Fruit fly (Drosophila melanogaster): ENCODE measurements around the gene CG34129.

CG34129 gene

DNA sequence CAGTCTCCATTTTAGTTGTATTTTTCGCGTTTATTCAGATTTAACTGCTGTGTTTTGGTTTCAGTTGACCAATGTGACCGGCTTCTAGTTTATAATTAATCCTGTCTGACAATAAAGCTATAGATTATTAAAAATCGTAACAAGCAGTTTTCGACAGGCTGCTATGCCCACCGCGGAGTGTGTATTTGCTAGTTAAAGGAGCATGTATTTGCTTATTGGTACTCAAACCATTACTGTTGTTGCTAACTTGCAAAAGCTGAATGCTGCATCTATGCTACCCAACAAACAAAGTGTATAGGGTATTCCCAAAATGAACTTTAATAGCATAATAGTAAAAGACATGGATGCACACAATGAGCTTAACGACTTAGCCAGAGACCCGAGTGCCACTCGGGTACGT, 2.3 kb downstream of the CG34129 start, which contains the start of gene CG6073 (continued):
- TF ChIP-seq lab (GFP tag; optimal IDR thresholded peaks at IDR 0.05) = peak; percentile 40
- TF ChIP-seq H15 (GFP tag; IDR thresholded peaks at IDR 0.05) = peak; percentile 40; the same call in 1 of the 3 replicates
- TF ChIP-seq CG12299 (tag; optimal IDR thresholded peaks at IDR 0.05) = peak; percentile 25
- TF ChIP-seq dimm (GFP tag; IDR thresholded peaks at IDR 0.05) = no peak
- TF ChIP-seq CG3163 (GFP tag; optimal IDR thresholded peaks at IDR 0.05) = peak; percentile 46
- TF ChIP-seq sisA (GFP tag; IDR thresholded peaks at IDR 0.05) = peak; percentile 39; the same call in 1 of the 2 replicates
- no peak for TF ChIP-seq HLHmδ (GFP tag; optimal IDR thresholded peaks at IDR 0.05)
- no peak for TF ChIP-seq GATAe (GFP tag; conservative IDR thresholded peaks at IDR 0.05)
- TF ChIP-seq CG8359 (GFP tag; optimal IDR thresholded peaks at IDR 0.05; ENCODE audit: borderline replicate concordance) = no peak
- peak; percentile 69 for TF ChIP-seq CG13287 (GFP tag; IDR thresholded peaks at IDR 0.05; ENCODE audit: partially characterized antibody)
- TF ChIP-seq Awh (GFP tag; IDR thresholded peaks at IDR 0.05) = no peak
- TF ChIP-seq Dip3 (GFP tag; optimal IDR thresholded peaks at IDR 0.05) = peak; percentile 36
- TF ChIP-seq CG7556 (GFP tag; optimal IDR thresholded peaks at IDR 0.05) = no peak
- no peak for TF ChIP-seq cg (GFP tag; optimal IDR thresholded peaks at IDR 0.05)
- no peak for TF ChIP-seq NK7.1 (GFP tag; optimal IDR thresholded peaks at IDR 0.05)
- no peak for TF ChIP-seq prd (optimal IDR thresholded peaks at IDR 0.05)
- peak; percentile 46; the same call in 1 of the 3 replicates for TF ChIP-seq prd (GFP tag; IDR thresholded peaks at IDR 0.05)
- TF ChIP-seq Deaf1 (tag; optimal IDR thresholded peaks at IDR 0.05) = peak; percentile 43
- no peak for TF ChIP-seq scrt (GFP tag; optimal IDR thresholded peaks at IDR 0.05)
- peak; percentile 52 for TF ChIP-seq B-H2 (GFP tag; optimal IDR thresholded peaks at IDR 0.05)
- TF ChIP-seq CG31388 (GFP tag; optimal IDR thresholded peaks at IDR 0.05) = no peak
- peak; percentile 9 to 12 for TF ChIP-seq Hr51 (GFP tag; optimal IDR thresholded peaks at IDR 0.05)
- TF ChIP-seq gsb-n (tag; optimal IDR thresholded peaks at IDR 0.05) = peak; percentile 7
- TF ChIP-seq E2f1 (GFP tag; IDR thresholded peaks at IDR 0.05) = no peak
- peak; percentile 55 for TF ChIP-seq jumu (GFP tag; optimal IDR thresholded peaks at IDR 0.05)
- TF ChIP-seq CG6765 (GFP tag; optimal IDR thresholded peaks at IDR 0.05) = no peak
- peak; percentile 64 to 71 for TF ChIP-seq dpn (GFP tag; optimal IDR thresholded peaks at IDR 0.05)
- TF ChIP-seq repo (GFP tag; optimal IDR thresholded peaks at IDR 0.05) = peak; percentile 39
- peak; percentile 64 for TF ChIP-seq luna (GFP tag; optimal IDR thresholded peaks at IDR 0.05)
- TF ChIP-seq CG2678 (tag; optimal IDR thresholded peaks at IDR 0.05) = peak; percentile 43
- TF ChIP-seq chinmo (GFP tag; IDR thresholded peaks at IDR 0.05; ENCODE audit: partially characterized antibody) = peak; percentile 79; the same call in 1 of the 4 replicates
- peak; percentile 66 for TF ChIP-seq CG12659 (GFP tag; optimal IDR thresholded peaks at IDR 0.05)
- peak; percentile 82 for TF ChIP-seq CG12769 (tag; optimal IDR thresholded peaks at IDR 0.05)
- TF ChIP-seq CG6175 (GFP tag; IDR thresholded peaks at IDR 0.05) = 0 out of 3 replicates have a peak, but pooled peaks have one; percentile 11
- no peak for TF ChIP-seq CG3726 (GFP tag; IDR thresholded peaks at IDR 0.05)
- peak; percentile 24; the same call in 1 of the 2 replicates for TF ChIP-seq H2.0 (GFP tag; IDR thresholded peaks at IDR 0.05)
- peak; percentile 39 for TF ChIP-seq CG7987 (GFP tag; optimal IDR thresholded peaks at IDR 0.05)
- TF ChIP-seq eyg (GFP tag; optimal IDR thresholded peaks at IDR 0.05) = no peak
- peak; percentile 14 for TF ChIP-seq disco-r (GFP tag; optimal IDR thresholded peaks at IDR 0.05)
- TF ChIP-seq Dll (GFP tag; IDR thresholded peaks at IDR 0.05; ENCODE audit: partially characterized antibody) = no peak
- TF ChIP-seq Sry-δ (GFP tag; optimal IDR thresholded peaks at IDR 0.05) = peak; percentile 62
- peak; percentile 26 for TF ChIP-seq CG2116 (GFP tag; optimal IDR thresholded peaks at IDR 0.05)
- TF ChIP-seq caup (GFP tag; optimal IDR thresholded peaks at IDR 0.05; ENCODE audit: severe bottlenecking) = peak; percentile 18
- peak; percentile 89 for TF ChIP-seq row (GFP tag; IDR thresholded peaks at IDR 0.05)
- no peak for TF ChIP-seq HHEX (GFP tag; optimal IDR thresholded peaks at IDR 0.05)
- peak; percentile 57 for TF ChIP-seq ERR (GFP tag; optimal IDR thresholded peaks at IDR 0.05)
- TF ChIP-seq pnt (GFP tag; optimal IDR thresholded peaks at IDR 0.05) = peak; percentile 56
- peak; percentile 68 for TF ChIP-seq CG15601 (tag; optimal IDR thresholded peaks at IDR 0.05)
- TF ChIP-seq CG3995 (GFP tag; optimal IDR thresholded peaks at IDR 0.05) = peak; percentile 10
- TF ChIP-seq CG7372 (GFP tag; IDR thresholded peaks at IDR 0.05) = 0 out of 2 replicates have a peak, but pooled peaks have one; percentile 16

Measured in whole organism, embryonic.